Fruit fly (Drosophila melanogaster): Measurements from ENCODE around the gene DCTN1-p150.

dm6 chr3L:13912777-13913176 is 16.4 kb upstream of the DCTN1-p150 start:
- TF ChIP-seq Jra (GFP tag; optimal IDR thresholded peaks at IDR 0.05) (no peak), pan (optimal IDR thresholded peaks at IDR 0.05) (no peak), h (GFP tag; optimal IDR thresholded peaks at IDR 0.05) (no peak), lola (GFP tag; optimal IDR thresholded peaks at IDR 0.05) (no peak), fru (GFP tag; optimal IDR thresholded peaks at IDR 0.05) (no peak)
